Fruit fly (Drosophila melanogaster) whole organism, prepupa: ENCODE data around the gene Or98b.

Experiments used
- Blimp-1 ChIP-seq: fragments of 200-800 bp; sonication (Bioruptor generic); optimal IDR thresholded peaks from 3 replicates; lab custom pipeline; 2017; ENCODE audit warnings: missing biosample characterization, missing genetic modification characterization, mild to moderate bottlenecking, moderate library complexity, missing genetic modification reagents
- CG10631 ChIP-seq: fragments of 200-800 bp; sonication (Bioruptor generic); optimal IDR thresholded peaks from 2 replicates; lab custom pipeline; 2016; ENCODE audit warnings: missing biosample characterization, missing genetic modification characterization
- CG10669 ChIP-seq: fragments of 200-800 bp; sonication (Bioruptor generic); optimal IDR thresholded peaks from 3 replicates; lab custom pipeline; 2018; ENCODE audit warnings: missing biosample characterization, mild to moderate bottlenecking, missing genetic modification characterization, moderate library complexity
- CG11762 ChIP-seq: fragments of 200-800 bp; sonication (Bioruptor generic); optimal IDR thresholded peaks from 3 replicates; lab custom pipeline; 2016; ENCODE audit warnings: missing biosample characterization, missing genetic modification characterization; ENCODE audit not compliant: insufficient read depth
- CG11902 ChIP-seq: fragments of 200-800 bp; sonication (Bioruptor generic); optimal IDR thresholded peaks from 3 replicates; lab custom pipeline; 2016; ENCODE audit warnings: missing biosample characterization, missing genetic modification characterization
- CG1621 ChIP-seq: fragments of 200-800 bp; sonication (Bioruptor generic); optimal IDR thresholded peaks from 3 replicates; lab custom pipeline; 2018; ENCODE audit warnings: missing biosample characterization, mild to moderate bottlenecking, missing genetic modification characterization
- CG16779 ChIP-seq: fragments of 200-800 bp; sonication (Bioruptor generic); optimal IDR thresholded peaks from 3 replicates; lab custom pipeline; 2017; ENCODE audit warnings: missing biosample characterization, mild to moderate bottlenecking, missing genetic modification characterization
- CG3032 ChIP-seq: fragments of 200-800 bp; optimal IDR thresholded peaks from 2 replicates; lab custom pipeline; 2019; ENCODE audit warnings: missing biosample characterization, mild to moderate bottlenecking, missing genetic modification characterization, moderate library complexity
- CG32006 ChIP-seq: fragments of 200-800 bp; sonication (Bioruptor generic); optimal IDR thresholded peaks from 3 replicates; lab custom pipeline; 2017; ENCODE audit warnings: missing biosample characterization, mild to moderate bottlenecking, missing genetic modification characterization
- CG34406 ChIP-seq: fragments of 200-800 bp; sonication (Bioruptor generic); optimal IDR thresholded peaks from 3 replicates; lab custom pipeline; 2016; ENCODE audit warnings: missing biosample characterization, missing genetic modification characterization
- CG3919 ChIP-seq: fragments of 200-800 bp; sonication (Bioruptor generic); optimal IDR thresholded peaks from 3 replicates; lab custom pipeline; 2016; ENCODE audit warnings: missing biosample characterization, missing genetic modification characterization
- CG4318 ChIP-seq: fragments of 200-800 bp; sonication (Bioruptor generic); optimal IDR thresholded peaks from 3 replicates; lab custom pipeline; 2017; ENCODE audit warnings: missing biosample characterization, mild to moderate bottlenecking, missing genetic modification characterization
- CG6163 ChIP-seq: fragments of 200-800 bp; sonication (Bioruptor generic); IDR thresholded peaks from 3 replicates; pipeline ENCODE4 v1.3.6; 2022; ENCODE audit warnings: missing biosample characterization, missing genetic modification characterization
- CG6276 ChIP-seq: fragments of 200-800 bp; sonication (Bioruptor generic); optimal IDR thresholded peaks from 2 replicates; lab custom pipeline; 2017; ENCODE audit warnings: missing biosample characterization, mild to moderate bottlenecking, missing genetic modification characterization
- CG6792 ChIP-seq: fragments of 200-800 bp; sonication (Bioruptor generic); optimal IDR thresholded peaks from 3 replicates; lab custom pipeline; 2016; ENCODE audit warnings: missing biosample characterization, missing genetic modification characterization
- CG6808 ChIP-seq: fragments of 200-800 bp; sonication (Bioruptor generic); optimal IDR thresholded peaks from 3 replicates; lab custom pipeline; 2017; ENCODE audit warnings: missing biosample characterization, missing genetic modification characterization, mild to moderate bottlenecking, moderate library complexity, missing genetic modification reagents
- CG7368 ChIP-seq: fragments of 200-800 bp; sonication (Bioruptor generic); optimal IDR thresholded peaks from 3 replicates; lab custom pipeline; 2016; ENCODE audit warnings: missing biosample characterization, missing genetic modification characterization
- CG8119 ChIP-seq: fragments of 200-800 bp; sonication (Bioruptor generic); IDR thresholded peaks from 3 replicates; pipeline ENCODE4 v1.3.6; 2022; ENCODE audit warnings: missing biosample characterization, missing genetic modification characterization
- CG8319 ChIP-seq: fragments of 200-800 bp; sonication (Bioruptor generic); optimal IDR thresholded peaks from 3 replicates; lab custom pipeline; 2016; ENCODE audit warnings: missing biosample characterization, missing genetic modification characterization
- CG8632 ChIP-seq: fragments of 200-800 bp; sonication (Bioruptor generic); optimal IDR thresholded peaks from 3 replicates; lab custom pipeline; 2016; ENCODE audit warnings: missing biosample characterization, missing genetic modification characterization
- CG9139 ChIP-seq: fragments of 200-800 bp; sonication (Bioruptor generic); optimal IDR thresholded peaks from 3 replicates; lab custom pipeline; 2017; ENCODE audit warnings: missing biosample characterization, mild to moderate bottlenecking, missing genetic modification characterization
- Eip75B ChIP-seq: fragments of 200-800 bp; sonication (Bioruptor generic); optimal IDR thresholded peaks from 3 replicates; lab custom pipeline; 2016; ENCODE audit warnings: missing biosample characterization, missing genetic modification characterization
- Eip78C ChIP-seq: fragments of 200-800 bp; sonication (Bioruptor generic); peaks from one replicate; lab custom pipeline; 2016; ENCODE audit warnings: missing biosample characterization, missing genetic modification characterization
- Eip93F ChIP-seq: fragments of 200-800 bp; sonication (Bioruptor generic); optimal IDR thresholded peaks from 2 replicates; lab custom pipeline; 2016; ENCODE audit warnings: missing biosample characterization, mild to moderate bottlenecking, missing genetic modification characterization
- Ets96B ChIP-seq: fragments of 200-800 bp; optimal IDR thresholded peaks from 2 replicates; lab custom pipeline; 2019; ENCODE audit warnings: missing biosample characterization, mild to moderate bottlenecking, missing genetic modification characterization, moderate library complexity
- Gug ChIP-seq: fragments of 200-800 bp; sonication (Bioruptor generic); IDR thresholded peaks from 2 replicates; pipeline ENCODE4 v1.3.6; 2022; ENCODE audit warnings: missing biosample characterization, missing genetic modification characterization
- Hr38 ChIP-seq: sonication (Bioruptor generic); optimal IDR thresholded peaks from 2 replicates; lab custom pipeline; 2016; ENCODE audit warnings: missing biosample characterization, missing genetic modification characterization
- Lpt ChIP-seq: fragments of 200-800 bp; sonication (Bioruptor generic); optimal IDR thresholded peaks from 3 replicates; lab custom pipeline; 2016; ENCODE audit warnings: missing biosample characterization, missing genetic modification characterization
- Met ChIP-seq: fragments of 200-800 bp; sonication (Bioruptor generic); optimal IDR thresholded peaks from 3 replicates; lab custom pipeline; 2016; ENCODE audit warnings: missing biosample characterization, missing genetic modification characterization
- OdsH ChIP-seq: fragments of 200-800 bp; sonication (Bioruptor generic); optimal IDR thresholded peaks from 3 replicates; lab custom pipeline; 2016; ENCODE audit warnings: missing biosample characterization, missing genetic modification characterization
- Smox ChIP-seq: fragments of 200-800 bp; sonication (Bioruptor generic); optimal IDR thresholded peaks from 3 replicates; lab custom pipeline; 2016; ENCODE audit warnings: missing biosample characterization, missing genetic modification characterization
- Sox14 ChIP-seq: fragments of 200-800 bp; sonication (Bioruptor generic); optimal IDR thresholded peaks from 3 replicates; lab custom pipeline; 2016; ENCODE audit warnings: missing biosample characterization, missing genetic modification characterization
- acj6 ChIP-seq: fragments of 200-800 bp; sonication (Bioruptor generic); optimal IDR thresholded peaks from 3 replicates; lab custom pipeline; 2016; ENCODE audit warnings: missing biosample characterization, missing genetic modification characterization
- cyc ChIP-seq: fragments of 200-800 bp; sonication (Bioruptor generic); optimal IDR thresholded peaks from 3 replicates; lab custom pipeline; 2016; ENCODE audit warnings: missing biosample characterization, missing genetic modification characterization
- dac ChIP-seq: fragments of 200-800 bp; sonication (Bioruptor generic); optimal IDR thresholded peaks from 2 replicates; lab custom pipeline; 2017; ENCODE audit warnings: missing biosample characterization, mild to moderate bottlenecking, missing genetic modification characterization
- esn ChIP-seq: fragments of 200-800 bp; sonication (Bioruptor generic); optimal IDR thresholded peaks from 2 replicates; lab custom pipeline; 2016; ENCODE audit warnings: missing biosample characterization, mild to moderate bottlenecking, missing genetic modification characterization, moderate library complexity
- fd59A ChIP-seq: fragments of 200-800 bp; sonication (Bioruptor generic); optimal IDR thresholded peaks from 2 replicates; lab custom pipeline; 2017; ENCODE audit warnings: missing biosample characterization, mild to moderate bottlenecking, missing genetic modification characterization, missing genetic modification reagents
- fd85E ChIP-seq: fragments of 200-800 bp; sonication (Bioruptor generic); optimal IDR thresholded peaks from 3 replicates; lab custom pipeline; 2016; ENCODE audit warnings: missing biosample characterization, missing genetic modification characterization
- fkh ChIP-seq: fragments of 200-800 bp; sonication (Bioruptor generic); optimal IDR thresholded peaks from 3 replicates; lab custom pipeline; 2017; ENCODE audit warnings: missing biosample characterization, mild to moderate bottlenecking, missing genetic modification characterization, moderate library complexity
- lz ChIP-seq: fragments of 200-800 bp; sonication (Bioruptor generic); optimal IDR thresholded peaks from 3 replicates; lab custom pipeline; 2016; ENCODE audit warnings: missing biosample characterization, missing genetic modification characterization
- pdm3 ChIP-seq: fragments of 200-800 bp; sonication (Bioruptor generic); optimal IDR thresholded peaks from 3 replicates; lab custom pipeline; 2016; ENCODE audit warnings: missing biosample characterization, missing genetic modification characterization
- salr ChIP-seq, 2 experiments: fragments of 200-800 bp; sonication (Bioruptor generic); optimal IDR thresholded peaks; 3 replicates each; lab custom pipeline; 2016 to 2018; ENCODE audit warnings: missing biosample characterization in 2 of 2, missing genetic modification characterization in 2 of 2, mild to moderate bottlenecking in 1 of 2
- svp ChIP-seq: fragments of 200-800 bp; sonication (Bioruptor generic); peaks from one replicate; lab custom pipeline; 2016; ENCODE audit warnings: missing biosample characterization, missing genetic modification characterization
- topi ChIP-seq: fragments of 200-800 bp; sonication (Bioruptor generic); optimal IDR thresholded peaks from 3 replicates; lab custom pipeline; 2016; ENCODE audit warnings: missing biosample characterization, missing genetic modification characterization

Gene Or98b

DNA sequence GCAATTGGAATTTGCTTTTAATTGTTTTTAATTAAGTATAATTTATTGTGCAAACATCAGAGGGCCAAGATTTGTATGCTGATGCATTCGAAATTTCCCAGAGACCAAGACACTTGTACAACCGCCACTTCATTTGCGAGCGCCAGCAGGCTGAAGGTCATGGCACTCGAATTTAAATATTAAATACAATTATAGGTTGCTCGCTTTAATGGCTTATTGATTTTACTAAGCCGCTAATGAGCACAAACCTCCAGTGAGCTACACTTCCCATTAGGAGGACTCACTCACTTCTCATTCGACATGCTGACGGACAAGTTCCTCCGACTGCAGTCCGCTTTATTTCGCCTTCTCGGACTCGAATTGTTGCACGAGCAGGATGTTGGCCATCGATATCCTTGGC, at the start of gene Or98b:
TSS of gene Or98b (plus strand) at position 301 of the 400 bp plus-strand sequence.
- no peak for TF ChIP-seq CG34406
- peak; percentile 26 for TF ChIP-seq svp

- TF ChIP-seq fd59A (GFP tag; lab: Kevin White, UChicago) (no peak), svp (no peak), Lpt (no peak), CG1621 (tag; lab: Kevin White, UChicago) (no peak), CG8632 (GFP tag; lab: Kevin White, UChicago) (no peak), CG8119 (GFP tag; lab: Robert Waterston, UW) (no peak)
These were observed 47.5 kb upstream of the Or98b start, which contains the start of gene CG12516 for dm6 chr3R:28304505-28304904. TSS of gene CG12516 (minus strand) at chr3R:28304605.

dm6 chr3R:28305959-28306358, 46.1 kb upstream of the Or98b start:
- no peak for TF ChIP-seq Ets96B (tag; lab: Kevin White, UChicago)
- TF ChIP-seq fd85E (GFP tag; lab: Kevin White, UChicago) = no peak
- TF ChIP-seq lz (GFP tag; lab: Kevin White, UChicago) = no peak
- TF ChIP-seq CG8119 (GFP tag; lab: Robert Waterston, UW) = no peak

- no peak for TF ChIP-seq CG9139
- TF ChIP-seq Hr38 (GFP tag; lab: Kevin White, UChicago) = no peak
- TF ChIP-seq Sox14 = no peak
- TF ChIP-seq CG6163 (GFP tag; lab: Robert Waterston, UW) = 0 out of 3 replicates have a peak, but pooled peaks have one; percentile 33
- no peak for TF ChIP-seq cyc (GFP tag; lab: Kevin White, UChicago)
- TF ChIP-seq CG8319 (GFP tag; lab: Kevin White, UChicago) = no peak
- no peak for TF ChIP-seq Met (GFP tag; lab: Kevin White, UChicago)
- no peak for TF ChIP-seq dac
- TF ChIP-seq CG3919 = no peak
- TF ChIP-seq acj6 = no peak
- TF ChIP-seq CG6792 = no peak
- no peak for TF ChIP-seq Blimp-1 (GFP tag; lab: Kevin White, UChicago)
- no peak for TF ChIP-seq Ets96B (tag; lab: Kevin White, UChicago)
- no peak for TF ChIP-seq fd85E (GFP tag; lab: Kevin White, UChicago)
- no peak for TF ChIP-seq Eip75B (GFP tag; lab: Kevin White, UChicago)
- no peak for TF ChIP-seq fkh (GFP tag; lab: Kevin White, UChicago)
- TF ChIP-seq CG11762 (GFP tag; lab: Kevin White, UChicago) = no peak
- no peak for TF ChIP-seq CG6808
- no peak for TF ChIP-seq CG3032 (tag; lab: Kevin White, UChicago)
- TF ChIP-seq pdm3 (GFP tag; lab: Kevin White, UChicago) = no peak
- peak; percentile 49 for TF ChIP-seq Eip78C (GFP tag; lab: Kevin White, UChicago)
- TF ChIP-seq Smox (GFP tag; lab: Kevin White, UChicago) = no peak
- TF ChIP-seq CG10631 = no peak
- no peak for TF ChIP-seq lz (GFP tag; lab: Kevin White, UChicago)
- TF ChIP-seq CG8119 (GFP tag; lab: Robert Waterston, UW) = 0 out of 3 replicates have a peak, but pooled peaks have one; percentile 27
- no peak for TF ChIP-seq CG10669 (GFP tag; lab: Kevin White, UChicago)
- TF ChIP-seq CG34406 = no peak
- peak; percentile 19 for TF ChIP-seq CG4318 (GFP tag; lab: Kevin White, UChicago)
- no peak for TF ChIP-seq CG16779 (tag; lab: Kevin White, UChicago)
- TF ChIP-seq CG11902 = no peak
- TF ChIP-seq OdsH (GFP tag; lab: Kevin White, UChicago) = peak; percentile 11
- TF ChIP-seq Gug (GFP tag; lab: Robert Waterston, UW) = no peak
- TF ChIP-seq topi (GFP tag; lab: Kevin White, UChicago) = no peak
- TF ChIP-seq Lpt = no peak
- no peak for TF ChIP-seq esn (GFP tag; lab: Kevin White, UChicago)
- TF ChIP-seq Eip93F (GFP tag; lab: Kevin White, UChicago) = no peak
- TF ChIP-seq CG6276 (GFP tag; lab: Kevin White, UChicago) = peak; percentile 8
- TF ChIP-seq salr (GFP tag; optimal IDR thresholded peaks at IDR 0.05; lab: Kevin White, UChicago) = no peak
- TF ChIP-seq CG7368 (GFP tag; lab: Kevin White, UChicago) = no peak
- peak; percentile 56 for TF ChIP-seq CG32006 (GFP tag; lab: Kevin White, UChicago)
These were observed 43.9 kb upstream of the Or98b start for dm6 chr3R:28307926-28308746.
